Worm (Caenorhabditis elegans) whole organism, L2 larva: ENCODE results near the gene W03A5.2.

Experiments
- F13H6.1 ChIP-seq: sonication (generic microtip); optimal IDR thresholded peaks from 2 replicates; lab custom pipeline; 2016; ENCODE audit warnings: missing genetic modification characterization, missing compliant biosample characterization
- ceh-82 ChIP-seq: fragments of 150-350 bp; optimal IDR thresholded peaks from 2 replicates; lab custom pipeline; 2014; ENCODE audit warnings: missing biosample characterization, missing genetic modification characterization
- egl-27 ChIP-seq: sonication (generic microtip); optimal IDR thresholded peaks from 3 replicates; lab custom pipeline; 2017; ENCODE audit warnings: missing biosample characterization, missing genetic modification reagents, missing genetic modification characterization
- elt-1 ChIP-seq: fragments of 150-350 bp; optimal IDR thresholded peaks from 2 replicates; lab custom pipeline; 2014; ENCODE audit warnings: missing biosample characterization, missing genetic modification characterization
- lin-11 ChIP-seq: fragments of 150-350 bp; sonication (generic microtip); optimal IDR thresholded peaks from 2 replicates; lab custom pipeline; 2014; ENCODE audit warnings: missing biosample characterization, missing genetic modification characterization, inconsistent platforms, mixed read lengths
- lin-39 ChIP-seq: fragments of 150-350 bp; optimal IDR thresholded peaks from 2 replicates; lab custom pipeline; 2014; ENCODE audit warnings: missing biosample characterization, missing genetic modification reagents, missing genetic modification characterization
- lsy-2 ChIP-seq, 2 experiments: fragments of 150-350 bp in 1 of 2; sonication (generic microtip) in 1 of 2; optimal IDR thresholded peaks; 2 replicates each; lab custom pipeline; 2014 to 2017; ENCODE audit warnings: missing biosample characterization in 2 of 2, missing genetic modification characterization in 2 of 2
- nhr-77 ChIP-seq: fragments of 150-350 bp; optimal IDR thresholded peaks from 2 replicates; lab custom pipeline; 2014; ENCODE audit warnings: missing biosample characterization, missing genetic modification characterization
- snpc-4 ChIP-seq: fragments of 150-350 bp; optimal IDR thresholded peaks from 2 replicates; lab custom pipeline; 2014; ENCODE audit warnings: missing biosample characterization, missing genetic modification characterization
- unc-62 ChIP-seq: fragments of 150-350 bp; optimal IDR thresholded peaks from 2 replicates; lab custom pipeline; 2014; ENCODE audit warnings: missing biosample characterization, missing genetic modification reagents, missing genetic modification characterization
- zag-1 ChIP-seq: fragments of 150-350 bp; optimal IDR thresholded peaks from 2 replicates; lab custom pipeline; 2014; ENCODE audit warnings: missing biosample characterization, missing genetic modification characterization
- ztf-1 ChIP-seq: fragments of 200-800 bp; sonication (Bioruptor generic); conservative IDR thresholded peaks from 2 replicates; pipeline ENCODE4 v1.3.6; 2022; ENCODE audit warnings: missing genetic modification characterization, missing compliant biosample characterization

- TF ChIP-seq egl-27 (tag; lab: Kevin White, UChicago) = no peak
- TF ChIP-seq ceh-82 (tag; lab: Kevin White, UChicago) = no peak
- TF ChIP-seq lin-39 (tag; lab: Kevin White, UChicago) = no peak
- no peak for TF ChIP-seq lsy-2 (tag; optimal IDR thresholded peaks at IDR 0.05; lab: Kevin White, UChicago)
- no peak for TF ChIP-seq elt-1 (tag; lab: Kevin White, UChicago)
- TF ChIP-seq zag-1 (tag; lab: Kevin White, UChicago) = no peak
- TF ChIP-seq unc-62 (GFP tag; lab: Kevin White, UChicago) = no peak
- no peak for TF ChIP-seq ztf-1 (GFP tag; lab: Robert Waterston, UW)
- TF ChIP-seq snpc-4 (tag; lab: Kevin White, UChicago) = no peak
- no peak for TF ChIP-seq lin-11 (tag; lab: Kevin White, UChicago)
- no peak for TF ChIP-seq nhr-77 (tag; lab: Kevin White, UChicago)
- TF ChIP-seq F13H6.1 (tag; lab: Kevin White, UChicago) = no peak
These were observed 17.9 kb downstream of the W03A5.2 start, which contains the start of gene dnj-24 for ce11 chrIII:5423665-5424133.
